Worm (Caenorhabditis elegans): Measurements from ENCODE around the gene C09G12.5.

Gene C09G12.5

ce11 chrIV:3453346-3453745 lies 25.8 kb upstream of the C09G12.5 start, which contains the start of gene srz-23:
Gene srz-23, plus strand, starts transcription at chrIV:3453608.
- no peak for TF ChIP-seq ZK546.5 (tag; optimal IDR thresholded peaks at IDR 0.05)
- TF ChIP-seq ceh-82 (tag; optimal IDR thresholded peaks at IDR 0.05), result no peak

ce11 chrIV:3463254-3463653 lies 15.9 kb upstream of the C09G12.5 start, which contains the start of gene F58E2.4:
Gene F58E2.4, plus strand, starts transcription at chrIV:3463387.
- TF ChIP-seq elt-1 (tag; optimal IDR thresholded peaks at IDR 0.05), result no peak
- TF ChIP-seq jun-1 (tag; optimal IDR thresholded peaks at IDR 0.05), result no peak

- TF ChIP-seq zag-1 (tag; optimal IDR thresholded peaks at IDR 0.05) (no peak), fkh-10 (GFP tag; optimal IDR thresholded peaks at IDR 0.05) (no peak), fkh-2 (tag; optimal IDR thresholded peaks at IDR 0.05) (no peak), ama-1 (optimal IDR thresholded peaks at IDR 0.05) (no peak), elt-1 (tag; optimal IDR thresholded peaks at IDR 0.05) (no peak), nhr-11 (tag; optimal IDR thresholded peaks at IDR 0.05) (no peak)
These were observed 12.0 kb upstream of the C09G12.5 start, which contains the start of gene F58E2.3 for ce11 chrIV:3467128-3467527. Gene F58E2.3, plus strand, starts transcription at chrIV:3467428.

ce11 chrIV:3467751-3468150 lies 11.4 kb upstream of the C09G12.5 start:
- no peak for TF ChIP-seq aly-2 (tag; optimal IDR thresholded peaks at IDR 0.05)
- no peak for TF ChIP-seq pha-4 (tag; optimal IDR thresholded peaks at IDR 0.05)
- TF ChIP-seq nhr-76 (tag; optimal IDR thresholded peaks at IDR 0.05), result no peak
- no peak for TF ChIP-seq nhr-25 (tag; optimal IDR thresholded peaks at IDR 0.05)
- TF ChIP-seq fkh-10 (GFP tag; optimal IDR thresholded peaks at IDR 0.05), result no peak
- TF ChIP-seq ceh-9 (tag; optimal IDR thresholded peaks at IDR 0.05), result no peak
- no peak for TF ChIP-seq nhr-43 (tag; optimal IDR thresholded peaks at IDR 0.05; ENCODE audit: poor library complexity, severe bottlenecking)
- TF ChIP-seq ceh-16 (tag; optimal IDR thresholded peaks at IDR 0.05), result no peak
- TF ChIP-seq ztf-11 (tag; optimal IDR thresholded peaks at IDR 0.05), result no peak
- no peak for TF ChIP-seq nhr-12 (tag; optimal IDR thresholded peaks at IDR 0.05)
- TF ChIP-seq jun-1 (tag; optimal IDR thresholded peaks at IDR 0.05), result no peak
- TF ChIP-seq snpc-4 (tag; optimal IDR thresholded peaks at IDR 0.05), result no peak
- no peak for TF ChIP-seq mml-1 (tag; optimal IDR thresholded peaks at IDR 0.05)
- no peak for TF ChIP-seq nhr-237 (tag; optimal IDR thresholded peaks at IDR 0.05)
- no peak for TF ChIP-seq ceh-28 (tag; optimal IDR thresholded peaks at IDR 0.05)

ce11 chrIV:3469742-3470141 lies 9.4 kb upstream of the C09G12.5 start, which contains the start of gene F58E2.2:
Gene F58E2.2, plus strand, starts transcription at chrIV:3470042.
- TF ChIP-seq ceh-82 (tag; optimal IDR thresholded peaks at IDR 0.05), result no peak
- TF ChIP-seq nhr-76 (tag; optimal IDR thresholded peaks at IDR 0.05), result no peak
- no peak for TF ChIP-seq jun-1 (tag; optimal IDR thresholded peaks at IDR 0.05)
- no peak for TF ChIP-seq nhr-77 (tag; optimal IDR thresholded peaks at IDR 0.05)
- TF ChIP-seq pqm-1 (tag; optimal IDR thresholded peaks at IDR 0.05), result no peak
- no peak for TF ChIP-seq egl-27 (tag; optimal IDR thresholded peaks at IDR 0.05)
- no peak for TF ChIP-seq ztf-4 (tag; optimal IDR thresholded peaks at IDR 0.05)
- TF ChIP-seq lsy-12 (tag; optimal IDR thresholded peaks at IDR 0.05), result no peak
- TF ChIP-seq nhr-67 (tag; optimal IDR thresholded peaks at IDR 0.05), result no peak
- no peak for TF ChIP-seq ceh-16 (tag; optimal IDR thresholded peaks at IDR 0.05)
- TF ChIP-seq nhr-23 (tag; optimal IDR thresholded peaks at IDR 0.05), result no peak
- TF ChIP-seq tbx-2 (tag; optimal IDR thresholded peaks at IDR 0.05), result no peak
- TF ChIP-seq hmg-11 (tag; optimal IDR thresholded peaks at IDR 0.05), result no peak
- TF ChIP-seq nhr-237 (tag; optimal IDR thresholded peaks at IDR 0.05), result no peak

DNA sequence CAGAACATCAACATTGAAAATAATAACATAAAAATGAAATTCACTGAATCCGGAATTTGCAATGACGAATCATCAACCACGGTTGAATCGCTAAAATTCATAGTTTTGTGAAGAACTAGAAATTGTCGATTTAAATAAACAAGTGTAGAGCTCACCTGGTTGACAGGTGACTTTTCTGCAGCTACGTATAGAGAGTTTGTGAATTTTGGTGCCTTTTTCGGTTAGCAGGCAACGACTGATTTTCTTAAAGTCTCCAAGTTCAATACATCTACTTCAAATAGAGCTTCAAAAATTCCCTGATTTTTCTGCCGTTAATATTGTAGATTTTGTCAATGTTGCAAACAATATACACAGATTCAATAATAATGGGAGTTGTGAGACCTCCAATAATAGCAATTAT lies 2.0 kb upstream of the C09G12.5 start, which contains the start of gene srz-69:
Gene srz-69 (minus strand): TSS at position 101 of the 400 bp plus-strand sequence.
- no peak for TF ChIP-seq nfya-1 (tag; optimal IDR thresholded peaks at IDR 0.05; ENCODE audit: insufficient read depth)
- TF ChIP-seq ZK546.5 (tag; optimal IDR thresholded peaks at IDR 0.05), result no peak
- no peak for TF ChIP-seq nhr-25 (tag; optimal IDR thresholded peaks at IDR 0.05)
- TF ChIP-seq pqm-1 (tag; optimal IDR thresholded peaks at IDR 0.05), result no peak
- TF ChIP-seq nhr-237 (tag; optimal IDR thresholded peaks at IDR 0.05), result no peak
- no peak for TF ChIP-seq mdl-1 (tag; optimal IDR thresholded peaks at IDR 0.05)
- TF ChIP-seq nhr-76 (tag; optimal IDR thresholded peaks at IDR 0.05), result no peak
- TF ChIP-seq fkh-2 (tag; optimal IDR thresholded peaks at IDR 0.05), result no peak
- no peak for TF ChIP-seq snpc-4 (tag; optimal IDR thresholded peaks at IDR 0.05)
- TF ChIP-seq ceh-82 (tag; optimal IDR thresholded peaks at IDR 0.05), result no peak
- TF ChIP-seq nhr-77 (tag; optimal IDR thresholded peaks at IDR 0.05), result no peak
- TF ChIP-seq eor-1 (tag; optimal IDR thresholded peaks at IDR 0.05), result no peak
- TF ChIP-seq fkh-10 (GFP tag; optimal IDR thresholded peaks at IDR 0.05), result no peak
- no peak for TF ChIP-seq hmg-11 (tag; optimal IDR thresholded peaks at IDR 0.05)
- no peak for TF ChIP-seq ztf-4 (tag; optimal IDR thresholded peaks at IDR 0.05)
- TF ChIP-seq ama-1 (optimal IDR thresholded peaks at IDR 0.05), result no peak
- no peak for TF ChIP-seq daf-12 (tag; optimal IDR thresholded peaks at IDR 0.05)
- TF ChIP-seq sea-2 (GFP tag; optimal IDR thresholded peaks at IDR 0.05), result no peak
- no peak for TF ChIP-seq pha-4 (tag; optimal IDR thresholded peaks at IDR 0.05)

Measured in whole organism, L3 larva.